Fruit fly (Drosophila melanogaster) whole organism, embryonic: ENCODE results near the gene Irbp.

Experiments
- CG10462 ChIP-seq: fragments of 200-800 bp; sonication (Bioruptor generic); optimal IDR thresholded peaks from 2 replicates; lab custom pipeline; 2016; ENCODE audit warnings: missing biosample characterization, missing genetic modification characterization
- CG10959 ChIP-seq: fragments of 200-800 bp; sonication (Bioruptor generic); IDR thresholded peaks from 2 replicates; pipeline ENCODE4 v1.3.6; 2022; ENCODE audit warnings: missing biosample characterization, missing genetic modification characterization
- CG11085 ChIP-seq: fragments of 200-800 bp; sonication (Bioruptor generic); IDR thresholded peaks from 2 replicates; pipeline ENCODE4 v1.3.6; 2022; ENCODE audit warnings: missing biosample characterization, missing genetic modification characterization
- CG11093 ChIP-seq: fragments of 200-800 bp; sonication (Bioruptor generic); IDR thresholded peaks from 3 replicates; pipeline ENCODE4 v1.3.6; 2022; ENCODE audit warnings: missing biosample characterization, missing genetic modification characterization
- CG11247 ChIP-seq: fragments of 200-800 bp; sonication (Bioruptor generic); IDR thresholded peaks from 2 replicates; pipeline ENCODE4 v1.3.6; 2022; ENCODE audit warnings: missing biosample characterization, missing genetic modification characterization
- CG13775 ChIP-seq: fragments of 200-800 bp; sonication (Bioruptor generic); optimal IDR thresholded peaks from 3 replicates; lab custom pipeline; 2017; ENCODE audit warnings: missing biosample characterization, mild to moderate bottlenecking, missing genetic modification characterization
- CG15514 ChIP-seq: fragments of 200-800 bp; sonication (Bioruptor generic); optimal IDR thresholded peaks from 3 replicates; lab custom pipeline; 2017; ENCODE audit warnings: missing biosample characterization, missing genetic modification characterization, mild to moderate bottlenecking, moderate library complexity, missing genetic modification reagents
- CG15696 ChIP-seq: fragments of 200-800 bp; sonication (Bioruptor generic); optimal IDR thresholded peaks from 2 replicates; lab custom pipeline; 2019; ENCODE audit warnings: missing biosample characterization, mild to moderate bottlenecking, missing genetic modification characterization, moderate library complexity
- CG17612 ChIP-seq: fragments of 200-800 bp; sonication (Bioruptor generic); IDR thresholded peaks from 2 replicates; pipeline ENCODE4 v1.3.6; 2022; ENCODE audit warnings: missing biosample characterization, missing genetic modification characterization
- CG2875 ChIP-seq: fragments of 200-800 bp; sonication (Bioruptor generic); optimal IDR thresholded peaks from 2 replicates; lab custom pipeline; 2017; ENCODE audit warnings: missing biosample characterization, mild to moderate bottlenecking, missing genetic modification characterization, missing genetic modification reagents
- CG32532 ChIP-seq: fragments of 200-800 bp; sonication (Bioruptor generic); IDR thresholded peaks from 2 replicates; pipeline ENCODE4 v1.3.6; 2022; ENCODE audit warnings: missing biosample characterization, missing genetic modification characterization
- CG33213 ChIP-seq: fragments of 200-800 bp; sonication (Bioruptor generic); optimal IDR thresholded peaks from 3 replicates; lab custom pipeline; 2016; ENCODE audit warnings: missing biosample characterization, missing genetic modification characterization
- CG33557 ChIP-seq: fragments of 200-800 bp; sonication (Bioruptor generic); optimal IDR thresholded peaks from 2 replicates; lab custom pipeline; 2019; ENCODE audit warnings: missing biosample characterization, mild to moderate bottlenecking, missing genetic modification characterization, moderate library complexity
- CG3407 ChIP-seq: fragments of 200-800 bp; sonication (Bioruptor generic); optimal IDR thresholded peaks from 2 replicates; lab custom pipeline; 2018; ENCODE audit warnings: missing biosample characterization, mild to moderate bottlenecking, missing genetic modification characterization
- CG7372 ChIP-seq: fragments of 200-800 bp; sonication (Bioruptor generic); IDR thresholded peaks from 2 replicates; pipeline ENCODE4 v1.3.6; 2022; ENCODE audit warnings: missing biosample characterization, missing genetic modification characterization
- CG7987 ChIP-seq: fragments of 200-800 bp; sonication (Bioruptor generic); optimal IDR thresholded peaks from 2 replicates; lab custom pipeline; 2018; ENCODE audit warnings: missing biosample characterization, mild to moderate bottlenecking, missing genetic modification characterization, moderate library complexity
- CG8089 ChIP-seq: fragments of 200-800 bp; sonication (Bioruptor generic); optimal IDR thresholded peaks from 3 replicates; lab custom pipeline; 2016; ENCODE audit warnings: missing biosample characterization, missing genetic modification characterization
- CG8281 ChIP-seq: fragments of 200-800 bp; sonication (Bioruptor generic); optimal IDR thresholded peaks from 2 replicates; lab custom pipeline; 2018; ENCODE audit warnings: missing biosample characterization, mild to moderate bottlenecking, missing genetic modification characterization, moderate library complexity
- CG8478 ChIP-seq: fragments of >200 bp; optimal IDR thresholded peaks from 2 replicates; lab custom pipeline; 2018
- CG8924 ChIP-seq: fragments of 200-800 bp; optimal IDR thresholded peaks from 3 replicates; lab custom pipeline; 2019; ENCODE audit warnings: missing biosample characterization, mild to moderate bottlenecking, missing genetic modification characterization, moderate library complexity
- Chrac-16 ChIP-seq: fragments of 200-800 bp; sonication (Bioruptor generic); optimal IDR thresholded peaks from 3 replicates; lab custom pipeline; 2016; ENCODE audit warnings: missing biosample characterization, missing genetic modification characterization
- D ChIP-seq, 2 experiments: fragments of 200-800 bp in 1 of 2; fragments of >200 bp in 1 of 2; sonication (Bioruptor generic) in 1 of 2; optimal IDR thresholded peaks; 2 replicates in 1 of 2; 3 replicates in 1 of 2; lab custom pipeline; 2017; ENCODE audit warnings: mild to moderate bottlenecking in 1 of 2, missing biosample characterization in 1 of 2, missing genetic modification characterization in 1 of 2, missing genetic modification reagents in 1 of 2
- Doc3 ChIP-seq: fragments of 200-800 bp; sonication (Bioruptor generic); IDR thresholded peaks from 3 replicates; pipeline ENCODE4 v1.3.6; 2022; ENCODE audit warnings: missing biosample characterization, missing genetic modification characterization; ENCODE audit not compliant: partially characterized antibody
- Drgx ChIP-seq: fragments of 200-800 bp; sonication (Bioruptor generic); IDR thresholded peaks from 2 replicates; pipeline ENCODE4 v1.3.6; 2022; ENCODE audit warnings: missing biosample characterization, missing genetic modification characterization
- GATAe ChIP-seq: fragments of 200-800 bp; sonication (Bioruptor generic); conservative IDR thresholded peaks from 2 replicates; pipeline ENCODE4 v1.3.6; 2022; ENCODE audit warnings: missing biosample characterization, missing genetic modification characterization
- Med ChIP-seq: fragments of 200-800 bp; sonication (Bioruptor generic); peaks from one replicate; lab custom pipeline; 2016; ENCODE audit warnings: missing biosample characterization, missing genetic modification characterization, mild to moderate bottlenecking, inconsistent platforms, moderate library complexity
- Mes4 ChIP-seq: fragments of 200-800 bp; sonication (Bioruptor generic); optimal IDR thresholded peaks from 2 replicates; lab custom pipeline; 2016; ENCODE audit warnings: missing biosample characterization, missing genetic modification characterization
- Oli ChIP-seq: fragments of 200-800 bp; sonication (Bioruptor generic); optimal IDR thresholded peaks from 2 replicates; lab custom pipeline; 2018; ENCODE audit warnings: missing biosample characterization, mild to moderate bottlenecking, missing genetic modification characterization, moderate library complexity
- Ptx1 ChIP-seq: fragments of 200-800 bp; sonication (Bioruptor generic); IDR thresholded peaks from 2 replicates; pipeline ENCODE4 v1.3.6; 2022; ENCODE audit warnings: missing biosample characterization, missing genetic modification characterization
- Rx ChIP-seq: fragments of 200-800 bp; sonication (Bioruptor generic); IDR thresholded peaks from 2 replicates; pipeline ENCODE4 v1.3.6; 2022; ENCODE audit warnings: missing biosample characterization, missing genetic modification characterization
- Six4 ChIP-seq: fragments of 200-800 bp; sonication (Bioruptor generic); optimal IDR thresholded peaks from 2 replicates; lab custom pipeline; 2016; ENCODE audit warnings: missing biosample characterization, missing genetic modification characterization
- Spps ChIP-seq: fragments of 200-800 bp; sonication (Bioruptor generic); optimal IDR thresholded peaks from 2 replicates; lab custom pipeline; 2018; ENCODE audit warnings: missing biosample characterization, mild to moderate bottlenecking, missing genetic modification characterization
- Tbp ChIP-seq: fragments of >200 bp; optimal IDR thresholded peaks from 2 replicates; lab custom pipeline; 2018; ENCODE audit warnings: missing biosample characterization, missing genetic modification characterization
- Trl ChIP-seq, 3 experiments: fragments of >200 bp in 2 of 3; fragments of 200-800 bp in 1 of 3; sonication (Bioruptor generic) in 1 of 3; optimal IDR thresholded peaks; 2 replicates in 1 of 3; 3 replicates in 2 of 3; lab custom pipeline; 2016 to 2017; ENCODE audit warnings: missing biosample characterization in 1 of 3, missing genetic modification characterization in 1 of 3
- Xbp1 ChIP-seq: fragments of 200-800 bp; sonication (Bioruptor generic); optimal IDR thresholded peaks from 3 replicates; lab custom pipeline; 2016; ENCODE audit warnings: missing biosample characterization, mild to moderate bottlenecking, missing genetic modification characterization
- ab ChIP-seq: fragments of 200-800 bp; sonication (Bioruptor generic); optimal IDR thresholded peaks from 2 replicates; lab custom pipeline; 2016; ENCODE audit warnings: missing biosample characterization, missing genetic modification characterization
- br ChIP-seq: fragments of >200 bp; optimal IDR thresholded peaks from 2 replicates; lab custom pipeline; 2017
- crp ChIP-seq, 2 experiments: fragments of 200-800 bp; sonication (Bioruptor generic); optimal IDR thresholded peaks; 2 replicates in 1 of 2; 3 replicates in 1 of 2; lab custom pipeline; 2017; ENCODE audit warnings: missing biosample characterization in 2 of 2, missing genetic modification characterization in 2 of 2, mild to moderate bottlenecking in 1 of 2, moderate library complexity in 1 of 2
- da ChIP-seq: fragments of 200-800 bp; sonication (Bioruptor generic); optimal IDR thresholded peaks from 2 replicates; lab custom pipeline; 2016; ENCODE audit warnings: missing biosample characterization, missing genetic modification characterization
- grau ChIP-seq: fragments of 200-800 bp; optimal IDR thresholded peaks from 3 replicates; lab custom pipeline; 2019; ENCODE audit warnings: missing biosample characterization, mild to moderate bottlenecking, missing genetic modification characterization, moderate library complexity
- gsb ChIP-seq: fragments of 200-800 bp; sonication (Bioruptor generic); IDR thresholded peaks from 2 replicates; pipeline ENCODE4 v1.3.6; 2022; ENCODE audit warnings: missing biosample characterization, missing genetic modification characterization
- h ChIP-seq: fragments of >200 bp; optimal IDR thresholded peaks from 2 replicates; lab custom pipeline; 2017
- hkb ChIP-seq, 2 experiments: fragments of 200-800 bp in 1 of 2; fragments of >200 bp in 1 of 2; sonication (Bioruptor generic) in 1 of 2; IDR thresholded peaks in 1 of 2; optimal IDR thresholded peaks in 1 of 2; 2 replicates each; pipeline versions ENCODE4 v1.3.6 to Lab custom; 2017 to 2022; ENCODE audit warnings: missing biosample characterization in 1 of 2, missing genetic modification characterization in 1 of 2
- pan ChIP-seq, 4 experiments: fragments of >200 bp in 3 of 4; fragments of 200-800 bp in 1 of 4; sonication (Bioruptor generic) in 1 of 4; optimal IDR thresholded peaks in 3 of 4; IDR thresholded peaks in 1 of 4; 2 replicates each; pipeline versions ENCODE4 v1.3.6 to Lab custom; 2017 to 2022; ENCODE audit warnings: missing biosample characterization in 2 of 4, missing genetic modification characterization in 2 of 4, mixed read lengths in 1 of 4
- pfk ChIP-seq: fragments of 200-800 bp; sonication (Bioruptor generic); optimal IDR thresholded peaks from 2 replicates; lab custom pipeline; 2018; ENCODE audit warnings: missing biosample characterization, mild to moderate bottlenecking, missing genetic modification characterization, moderate library complexity
- prd ChIP-seq, 3 experiments: fragments of >200 bp in 2 of 3; fragments of 200-800 bp in 1 of 3; sonication (Bioruptor generic) in 1 of 3; optimal IDR thresholded peaks in 2 of 3; IDR thresholded peaks in 1 of 3; 2 replicates in 2 of 3; 3 replicates in 1 of 3; pipeline versions ENCODE4 v1.3.6 to Lab custom; 2017 to 2022; ENCODE audit warnings: missing biosample characterization in 1 of 3, missing genetic modification characterization in 1 of 3
- twi ChIP-seq: fragments of 200-800 bp; optimal IDR thresholded peaks from 2 replicates; lab custom pipeline; 2019; ENCODE audit warnings: missing biosample characterization, mild to moderate bottlenecking, missing genetic modification characterization, moderate library complexity
- vnd ChIP-seq: fragments of 200-800 bp; sonication (Bioruptor generic); IDR thresholded peaks from 3 replicates; pipeline ENCODE4 v1.3.6; 2022; ENCODE audit warnings: missing biosample characterization, missing genetic modification characterization; ENCODE audit not compliant: partially characterized antibody
- zen ChIP-seq: fragments of 200-800 bp; sonication (Bioruptor generic); optimal IDR thresholded peaks from 3 replicates; lab custom pipeline; 2018; ENCODE audit warnings: missing biosample characterization, mild to moderate bottlenecking, missing genetic modification characterization, moderate library complexity

The Irbp gene

dm6 chr3R:11368766-11369165 is 41.1 kb upstream of the Irbp start (continued):
- TF ChIP-seq CG10462 (GFP tag; lab: Kevin White, UChicago) (peak; percentile 36), CG33213 (GFP tag; lab: Kevin White, UChicago) (no peak), hkb (optimal IDR thresholded peaks at IDR 0.05; lab: Kevin White, UChicago) (no peak), hkb (GFP tag; IDR thresholded peaks at IDR 0.05; lab: Robert Waterston, UW) (no peak), GATAe (GFP tag; lab: Robert Waterston, UW) (no peak), Oli (tag; lab: Kevin White, UChicago) (peak; percentile 36), CG2875 (peak; percentile 23), CG32532 (GFP tag; lab: Robert Waterston, UW) (no peak), ab (GFP tag; lab: Kevin White, UChicago) (no peak), pfk (no peak), h (lab: Kevin White, UChicago) (no peak), CG17612 (GFP tag; lab: Robert Waterston, UW) (no peak), Tbp (GFP tag; lab: Kevin White, UChicago) (no peak), Drgx (GFP tag; lab: Robert Waterston, UW) (no peak), Med (GFP tag; lab: Kevin White, UChicago) (peak; percentile 53), CG33557 (GFP tag; lab: Kevin White, UChicago) (peak; percentile 62), CG11247 (GFP tag; lab: Robert Waterston, UW) (no peak), D (optimal IDR thresholded peaks at IDR 0.05; lab: Kevin White, UChicago) (no peak), D (GFP tag; optimal IDR thresholded peaks at IDR 0.05; lab: Kevin White, UChicago) (peak; percentile 61), CG3407 (GFP tag; lab: Kevin White, UChicago) (peak; percentile 12), CG8924 (tag; lab: Kevin White, UChicago) (peak; percentile 69), Spps (tag; lab: Kevin White, UChicago) (peak; percentile 49), vnd (GFP tag; lab: Robert Waterston, UW) (no peak), gsb (GFP tag; lab: Robert Waterston, UW) (no peak), CG15514 (GFP tag; lab: Kevin White, UChicago) (no peak), CG8281 (tag; lab: Kevin White, UChicago) (no peak), Six4 (peak; percentile 16), CG7372 (GFP tag; lab: Robert Waterston, UW) (no peak), CG10959 (GFP tag; lab: Robert Waterston, UW) (peak; percentile 60; the same call in 1 of the 2 replicates), CG11085 (GFP tag; lab: Robert Waterston, UW) (no peak), Xbp1 (GFP tag; lab: Kevin White, UChicago) (peak; percentile 4), CG11093 (GFP tag; lab: Robert Waterston, UW) (no peak), CG8089 (GFP tag; lab: Kevin White, UChicago) (peak; percentile 15), zen (tag; lab: Kevin White, UChicago) (peak; percentile 81), da (GFP tag; lab: Kevin White, UChicago) (peak; percentile 54), twi (tag; lab: Kevin White, UChicago) (peak; percentile 23), CG15696 (tag; lab: Kevin White, UChicago) (peak; percentile 92), Trl (optimal IDR thresholded peaks at IDR 0.05; lab: Kevin White, UChicago) (no peak), Trl (GFP tag; optimal IDR thresholded peaks at IDR 0.05; lab: Kevin White, UChicago) (peak; percentile 17), Rx (GFP tag; lab: Robert Waterston, UW) (no peak), crp (GFP tag; optimal IDR thresholded peaks at IDR 0.05; lab: Kevin White, UChicago) (no peak), Ptx1 (GFP tag; lab: Robert Waterston, UW) (peak; percentile 48), br (lab: Kevin White, UChicago) (no peak), Mes4 (peak; percentile 9), pan (optimal IDR thresholded peaks at IDR 0.05; lab: Kevin White, UChicago) (no peak), pan (GFP tag; optimal IDR thresholded peaks at IDR 0.05 in 1 of 2, IDR thresholded peaks at IDR 0.05 in 1 of 2) (no peak), Doc3 (GFP tag; lab: Robert Waterston, UW) (no peak), grau (peak; percentile 47), CG7987 (GFP tag; lab: Kevin White, UChicago) (no peak), CG8478 (lab: Kevin White, UChicago) (no peak), CG13775 (GFP tag; lab: Kevin White, UChicago) (peak; percentile 44), Chrac-16 (GFP tag; lab: Kevin White, UChicago) (peak; percentile 53), prd (optimal IDR thresholded peaks at IDR 0.05; lab: Kevin White, UChicago) (no peak), prd (GFP tag; IDR thresholded peaks at IDR 0.05; lab: Robert Waterston, UW) (peak; percentile 69; the same call in 2 of the 3 replicates)
